Fruit fly (Drosophila melanogaster): ENCODE measurements around the gene alt.
A peak's percentile ranks its signal among the peaks of the same experiment; 100 is the strongest.

The alt gene

DNA sequence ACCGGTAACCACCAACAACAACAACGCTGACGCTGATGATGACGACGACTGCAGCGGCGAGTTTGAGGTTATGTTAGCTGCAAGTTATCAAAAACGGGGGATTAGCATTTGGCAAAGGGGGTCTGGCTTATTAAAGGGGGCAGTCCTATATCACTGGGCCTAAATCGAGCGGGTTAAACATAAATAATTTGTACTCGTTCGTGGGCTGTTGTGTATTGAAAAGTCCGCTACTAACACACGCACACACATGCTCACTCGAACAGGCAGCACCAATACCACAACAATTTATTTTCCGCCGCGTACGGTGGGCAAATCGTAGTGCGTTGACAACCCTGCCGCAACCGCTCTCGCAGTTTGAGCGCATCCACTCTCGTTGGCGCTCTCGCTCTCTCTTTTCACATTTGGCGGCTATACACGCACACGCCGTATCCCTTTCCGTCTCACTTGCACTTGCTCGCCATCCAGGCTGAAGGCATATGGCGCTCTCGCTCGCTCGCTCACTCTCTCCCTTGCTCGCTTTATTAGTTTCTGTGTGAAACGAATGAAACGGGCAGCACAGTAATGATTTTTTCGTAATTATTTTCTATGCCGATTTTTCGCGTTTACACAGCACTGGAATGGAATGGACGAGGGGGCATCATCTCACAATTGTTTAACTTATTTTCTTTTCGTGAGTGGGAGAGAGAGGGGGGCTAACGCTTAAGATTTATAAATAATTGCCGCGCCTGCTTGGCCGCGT lies 34.7 kb upstream of the alt start (continued):
- peak; percentile 72 for TF ChIP-seq HLHmδ (GFP tag; optimal IDR thresholded peaks at IDR 0.05)
- peak; percentile 26 for TF ChIP-seq Fer3 (tag; optimal IDR thresholded peaks at IDR 0.05)
- no peak for TF ChIP-seq trh (GFP tag; optimal IDR thresholded peaks at IDR 0.05)
- TF ChIP-seq kah (GFP tag; optimal IDR thresholded peaks at IDR 0.05): peak; percentile 43
- TF ChIP-seq Hr3 (GFP tag; optimal IDR thresholded peaks at IDR 0.05): no peak
- TF ChIP-seq Hand (GFP tag; optimal IDR thresholded peaks at IDR 0.05): peak; percentile 15
- TF ChIP-seq Xbp1 (GFP tag; optimal IDR thresholded peaks at IDR 0.05): no peak
- peak; percentile 82 for TF ChIP-seq ewg (GFP tag; optimal IDR thresholded peaks at IDR 0.05)
- TF ChIP-seq disco-r (GFP tag; optimal IDR thresholded peaks at IDR 0.05): no peak
- peak; percentile 23 for TF ChIP-seq maf-S (GFP tag; optimal IDR thresholded peaks at IDR 0.05)
- TF ChIP-seq CG17612 (GFP tag; IDR thresholded peaks at IDR 0.05): no peak
- TF ChIP-seq abd-A (tag; optimal IDR thresholded peaks at IDR 0.05): peak; percentile 94
- peak; percentile 14 for TF ChIP-seq CG9727 (GFP tag; optimal IDR thresholded peaks at IDR 0.05)
- TF ChIP-seq exex (tag; optimal IDR thresholded peaks at IDR 0.05): peak; percentile 62
- TF ChIP-seq nom (GFP tag; optimal IDR thresholded peaks at IDR 0.05): peak; percentile 75
- TF ChIP-seq CG32767 (GFP tag; IDR thresholded peaks at IDR 0.05): no peak
- TF ChIP-seq Awh (GFP tag; IDR thresholded peaks at IDR 0.05): no peak
- TF ChIP-seq CG15601 (tag; optimal IDR thresholded peaks at IDR 0.05): peak; percentile 39
- TF ChIP-seq CG7271 (tag; optimal IDR thresholded peaks at IDR 0.05): peak; percentile 4
- TF ChIP-seq GATAe (GFP tag; conservative IDR thresholded peaks at IDR 0.05): no peak
- TF ChIP-seq dm (GFP tag; optimal IDR thresholded peaks at IDR 0.05): peak; percentile 50
- peak; percentile 38 for TF ChIP-seq CG13296 (GFP tag; optimal IDR thresholded peaks at IDR 0.05)
- TF ChIP-seq wek (GFP tag; optimal IDR thresholded peaks at IDR 0.05): peak; percentile 9
- TF ChIP-seq Fer1 (GFP tag; optimal IDR thresholded peaks at IDR 0.05): peak; percentile 67
- no peak for TF ChIP-seq CG2199 (GFP tag; IDR thresholded peaks at IDR 0.05)
- no peak for TF ChIP-seq CG8290 (GFP tag; optimal IDR thresholded peaks at IDR 0.05)
- TF ChIP-seq CG8290 (tag; optimal IDR thresholded peaks at IDR 0.05): peak in 1 of 2 experiments; percentile 76
- peak; percentile 72 for TF ChIP-seq zen (tag; optimal IDR thresholded peaks at IDR 0.05)
- peak; percentile 34 for TF ChIP-seq CG3281 (GFP tag; optimal IDR thresholded peaks at IDR 0.05)
- TF ChIP-seq sd (tag; optimal IDR thresholded peaks at IDR 0.05): peak; percentile 38
- no peak for TF ChIP-seq Aef1 (GFP tag; IDR thresholded peaks at IDR 0.05)
- no peak for TF ChIP-seq CG33213 (GFP tag; optimal IDR thresholded peaks at IDR 0.05)
- peak; percentile 7 for TF ChIP-seq CG7786 (GFP tag; optimal IDR thresholded peaks at IDR 0.05)
- TF ChIP-seq CG15479 (GFP tag; optimal IDR thresholded peaks at IDR 0.05): peak; percentile 57
- TF ChIP-seq CG7987 (GFP tag; optimal IDR thresholded peaks at IDR 0.05): peak; percentile 20
- TF ChIP-seq CG4707 (GFP tag; optimal IDR thresholded peaks at IDR 0.05): peak; percentile 45
- no peak for TF ChIP-seq CG4360 (GFP tag; IDR thresholded peaks at IDR 0.05)
- TF ChIP-seq CG8924 (tag; optimal IDR thresholded peaks at IDR 0.05): peak; percentile 70
- no peak for TF ChIP-seq slp2 (GFP tag; optimal IDR thresholded peaks at IDR 0.05)
- no peak for TF ChIP-seq CG13775 (GFP tag; optimal IDR thresholded peaks at IDR 0.05)
- no peak for TF ChIP-seq CG3407 (GFP tag; optimal IDR thresholded peaks at IDR 0.05)
- peak; percentile 40 for TF ChIP-seq sug (tag; optimal IDR thresholded peaks at IDR 0.05)
- peak; percentile 34 for TF ChIP-seq scrt (GFP tag; optimal IDR thresholded peaks at IDR 0.05)
- TF ChIP-seq unpg (GFP tag; optimal IDR thresholded peaks at IDR 0.05): peak; percentile 9
- no peak for TF ChIP-seq CG12299 (tag; optimal IDR thresholded peaks at IDR 0.05)
- TF ChIP-seq CG2202 (tag; optimal IDR thresholded peaks at IDR 0.05): no peak
- no peak for TF ChIP-seq gce (GFP tag; IDR thresholded peaks at IDR 0.05)
- TF ChIP-seq fd64A (GFP tag; optimal IDR thresholded peaks at IDR 0.05): peak; percentile 30
- TF ChIP-seq CG17186 (GFP tag; optimal IDR thresholded peaks at IDR 0.05): no peak
- peak; percentile 94 for TF ChIP-seq Med (GFP tag)
